Worm (Caenorhabditis elegans): Measurements from ENCODE around the gene pals-38.

The pals-38 gene

ce11 chrV:12465399-12465798 is 18.6 kb upstream of the pals-38 start:
- TF ChIP-seq sma-3 (GFP tag; optimal IDR thresholded peaks at IDR 0.05) = peak; percentile 53
- TF ChIP-seq peb-1 (tag; optimal IDR thresholded peaks at IDR 0.05) = no peak
- peak; percentile 63 for TF ChIP-seq nhr-25 (tag; optimal IDR thresholded peaks at IDR 0.05)
- no peak for TF ChIP-seq nhr-23 (tag; optimal IDR thresholded peaks at IDR 0.05)
- TF ChIP-seq alr-1 (tag; optimal IDR thresholded peaks at IDR 0.05) = no peak
- TF ChIP-seq lin-11 (tag; optimal IDR thresholded peaks at IDR 0.05) = peak; percentile 63
- TF ChIP-seq nhr-129 (tag; optimal IDR thresholded peaks at IDR 0.05) = peak; percentile 86
- TF ChIP-seq elt-3 (tag; optimal IDR thresholded peaks at IDR 0.05) = no peak
- TF ChIP-seq blmp-1 (tag; optimal IDR thresholded peaks at IDR 0.05; ENCODE audit: insufficient read depth) = peak; percentile 26
- peak in 1 of 2 experiments; percentile 67 for TF ChIP-seq mdl-1 (tag; optimal IDR thresholded peaks at IDR 0.05)
- TF ChIP-seq ceh-16 (tag; optimal IDR thresholded peaks at IDR 0.05) = no peak
- TF ChIP-seq dmd-4 (tag; optimal IDR thresholded peaks at IDR 0.05) = no peak
- TF ChIP-seq nhr-12 (tag; optimal IDR thresholded peaks at IDR 0.05) = no peak
- TF ChIP-seq ztf-11 (tag; optimal IDR thresholded peaks at IDR 0.05) = no peak
- TF ChIP-seq sma-9 (GFP tag; optimal IDR thresholded peaks at IDR 0.05) = peak; percentile 95
- TF ChIP-seq sma-9 (tag; optimal IDR thresholded peaks at IDR 0.05) = peak; percentile 23
- no peak for TF ChIP-seq nhr-237 (tag; optimal IDR thresholded peaks at IDR 0.05)
- no peak for TF ChIP-seq ZK546.5 (tag; optimal IDR thresholded peaks at IDR 0.05)
- TF ChIP-seq mab-5 (tag; optimal IDR thresholded peaks at IDR 0.05) = peak; percentile 21
- TF ChIP-seq ceh-82 (tag; optimal IDR thresholded peaks at IDR 0.05) = no peak
- TF ChIP-seq zag-1 (tag; optimal IDR thresholded peaks at IDR 0.05) = peak; percentile 93
- no peak for TF ChIP-seq unc-62 (GFP tag; optimal IDR thresholded peaks at IDR 0.05)
- TF ChIP-seq nhr-77 (tag; optimal IDR thresholded peaks at IDR 0.05) = no peak
- peak; percentile 32 for TF ChIP-seq snpc-4 (tag; optimal IDR thresholded peaks at IDR 0.05)
- no peak for TF ChIP-seq mbf-1 (tag; optimal IDR thresholded peaks at IDR 0.05)
- TF ChIP-seq R02D3.7 (tag; optimal IDR thresholded peaks at IDR 0.05) = no peak
- TF ChIP-seq elt-1 (tag; optimal IDR thresholded peaks at IDR 0.05) = no peak
- no peak for TF ChIP-seq skn-1 (tag; optimal IDR thresholded peaks at IDR 0.05)
- TF ChIP-seq aly-2 (tag; optimal IDR thresholded peaks at IDR 0.05) = no peak
- TF ChIP-seq Y55F3AM.14 (GFP tag; optimal IDR thresholded peaks at IDR 0.05) = peak; percentile 73
- no peak for TF ChIP-seq ama-1 (optimal IDR thresholded peaks at IDR 0.05)
- no peak for TF ChIP-seq ztf-1 (GFP tag; conservative IDR thresholded peaks at IDR 0.05)
- TF ChIP-seq lin-39 (tag; optimal IDR thresholded peaks at IDR 0.05) = no peak
- peak; percentile 20 for TF ChIP-seq fos-1 (tag; optimal IDR thresholded peaks at IDR 0.05)
- peak; percentile 89 for TF ChIP-seq crh-2 (tag; optimal IDR thresholded peaks at IDR 0.05)
- peak; percentile 66 for TF ChIP-seq nhr-21 (tag; optimal IDR thresholded peaks at IDR 0.05)
- TF ChIP-seq ztf-4 (tag; optimal IDR thresholded peaks at IDR 0.05) = peak; percentile 59
- TF ChIP-seq egl-27 (tag; optimal IDR thresholded peaks at IDR 0.05) = peak; percentile 79
- TF ChIP-seq sem-4 (tag; optimal IDR thresholded peaks at IDR 0.05) = peak; percentile 80
- TF ChIP-seq lsy-2 (tag; optimal IDR thresholded peaks at IDR 0.05) = peak; percentile 55 to 84
- no peak for TF ChIP-seq unc-39 (tag; optimal IDR thresholded peaks at IDR 0.05)
- no peak for TF ChIP-seq nhr-11 (tag; optimal IDR thresholded peaks at IDR 0.05)
- peak; percentile 96 for TF ChIP-seq F13H6.1 (tag; optimal IDR thresholded peaks at IDR 0.05)
- TF ChIP-seq C34F6.9 (tag; optimal IDR thresholded peaks at IDR 0.05) = peak; percentile 96
- TF ChIP-seq unc-55 (GFP tag; optimal IDR thresholded peaks at IDR 0.05) = peak; percentile 90
- no peak for TF ChIP-seq nhr-6 (tag; optimal IDR thresholded peaks at IDR 0.05)
- peak; percentile 64 for TF ChIP-seq lin-13 (GFP tag; optimal IDR thresholded peaks at IDR 0.05)
- no peak for TF ChIP-seq nhr-10 (tag; optimal IDR thresholded peaks at IDR 0.05)
- peak; percentile 55 for TF ChIP-seq gmeb-1 (tag; optimal IDR thresholded peaks at IDR 0.05)

All from whole organism, L2 larva.